1 fruit fly cellular context compared by ENCODE assay signal in genomic region chrX:14634696-14635095, dm6.
A peak's percentile ranks its signal among the peaks of the same experiment; 100 is the strongest.
TF ChIP-seq lines count a peak whose summit lies in the region.

No protein-coding gene starts in this region.

TF ChIP-seq in whole organism, embryonic, 481 proteins besides CTCF, POLR2A, EP300 and RAD21 (continued from another document and continues in another):
- TF ChIP-seq CG30403 (GFP tag; optimal IDR thresholded peaks at IDR 0.05; lab: Kevin White, UChicago) = peak; percentile 39
- no peak for TF ChIP-seq Hmx (GFP tag; optimal IDR thresholded peaks at IDR 0.05; lab: Kevin White, UChicago)
- TF ChIP-seq Hr51 (GFP tag; optimal IDR thresholded peaks at IDR 0.05; lab: Kevin White, UChicago) = peak in 1 of 2 experiments; percentile 70
- TF ChIP-seq Hr78 (GFP tag; optimal IDR thresholded peaks at IDR 0.05; lab: Kevin White, UChicago) = no peak
- TF ChIP-seq NC2α (GFP tag; optimal IDR thresholded peaks at IDR 0.05; lab: Kevin White, UChicago) = no peak
- TF ChIP-seq CG18011 (GFP tag; optimal IDR thresholded peaks at IDR 0.05; lab: Kevin White, UChicago) = no peak
- peak; percentile 36; the same call in 1 of the 2 replicates for TF ChIP-seq wor (GFP tag; IDR thresholded peaks at IDR 0.05; lab: Robert Waterston, UW)
- TF ChIP-seq lilli (GFP tag; optimal IDR thresholded peaks at IDR 0.05; lab: Kevin White, UChicago) = no peak
- TF ChIP-seq Dip2 (GFP tag; IDR thresholded peaks at IDR 0.05; lab: Robert Waterston, UW) = no peak
- no peak for TF ChIP-seq CG11085 (GFP tag; IDR thresholded peaks at IDR 0.05; lab: Robert Waterston, UW)
- TF ChIP-seq sens (GFP tag; lab: Kevin White, UChicago) = peak; percentile 56
- TF ChIP-seq zen2 (GFP tag; IDR thresholded peaks at IDR 0.05; lab: Robert Waterston, UW; ENCODE audit: partially characterized antibody) = no peak
- TF ChIP-seq Rx (GFP tag; IDR thresholded peaks at IDR 0.05; lab: Robert Waterston, UW) = no peak
- TF ChIP-seq ab (GFP tag; optimal IDR thresholded peaks at IDR 0.05; lab: Kevin White, UChicago) = no peak
- TF ChIP-seq bigmax (GFP tag; optimal IDR thresholded peaks at IDR 0.05; lab: Kevin White, UChicago) = no peak
- TF ChIP-seq crc (GFP tag; optimal IDR thresholded peaks at IDR 0.05; lab: Kevin White, UChicago) = no peak
- no peak for TF ChIP-seq sug (tag; optimal IDR thresholded peaks at IDR 0.05; lab: Kevin White, UChicago)
- no peak for TF ChIP-seq her (GFP tag; optimal IDR thresholded peaks at IDR 0.05; lab: Kevin White, UChicago)
- TF ChIP-seq CG8281 (tag; optimal IDR thresholded peaks at IDR 0.05; lab: Kevin White, UChicago) = no peak
- TF ChIP-seq CG6791 (GFP tag; IDR thresholded peaks at IDR 0.05; lab: Robert Waterston, UW; ENCODE audit: partially characterized antibody) = no peak
- TF ChIP-seq Gsc (GFP tag; IDR thresholded peaks at IDR 0.05; lab: Robert Waterston, UW) = no peak
- TF ChIP-seq Side (GFP tag; optimal IDR thresholded peaks at IDR 0.05; lab: Kevin White, UChicago) = no peak
- peak; percentile 18 for TF ChIP-seq Meics (GFP tag; optimal IDR thresholded peaks at IDR 0.05; lab: Kevin White, UChicago)
- TF ChIP-seq CG17361 (GFP tag; IDR thresholded peaks at IDR 0.05; lab: Robert Waterston, UW) = peak; percentile 50; the same call in 1 of the 3 replicates
- TF ChIP-seq NC2β (GFP tag; optimal IDR thresholded peaks at IDR 0.05; lab: Kevin White, UChicago) = no peak
- TF ChIP-seq NK7.1 (GFP tag; optimal IDR thresholded peaks at IDR 0.05; lab: Kevin White, UChicago) = no peak
- no peak for TF ChIP-seq fd64A (GFP tag; optimal IDR thresholded peaks at IDR 0.05; lab: Kevin White, UChicago)
- TF ChIP-seq Chrac-16 (GFP tag; optimal IDR thresholded peaks at IDR 0.05; lab: Kevin White, UChicago) = peak; percentile 1
- TF ChIP-seq CG14441 (GFP tag; IDR thresholded peaks at IDR 0.05; lab: Robert Waterston, UW) = peak; percentile 48
- TF ChIP-seq Med (GFP tag; lab: Kevin White, UChicago) = peak; percentile 31
- TF ChIP-seq CG6654 (GFP tag; optimal IDR thresholded peaks at IDR 0.05; lab: Kevin White, UChicago) = no peak
- TF ChIP-seq Bdp1 (GFP tag; optimal IDR thresholded peaks at IDR 0.05; lab: Kevin White, UChicago) = no peak
- TF ChIP-seq CG11247 (GFP tag; IDR thresholded peaks at IDR 0.05; lab: Robert Waterston, UW) = no peak
- no peak for TF ChIP-seq pb (GFP tag; optimal IDR thresholded peaks at IDR 0.05; lab: Kevin White, UChicago)
- no peak for TF ChIP-seq prd (optimal IDR thresholded peaks at IDR 0.05; lab: Kevin White, UChicago)
- TF ChIP-seq prd (GFP tag; IDR thresholded peaks at IDR 0.05; lab: Robert Waterston, UW) = peak; percentile 4; the same call in 1 of the 3 replicates
- TF ChIP-seq dm (GFP tag; optimal IDR thresholded peaks at IDR 0.05; lab: Kevin White, UChicago) = no peak
- no peak for TF ChIP-seq CG3995 (GFP tag; optimal IDR thresholded peaks at IDR 0.05; lab: Kevin White, UChicago)
- TF ChIP-seq ro (GFP tag; IDR thresholded peaks at IDR 0.05; lab: Robert Waterston, UW) = no peak
- TF ChIP-seq bcd (GFP tag; optimal IDR thresholded peaks at IDR 0.05; lab: Kevin White, UChicago) = peak; percentile 6
- no peak for TF ChIP-seq toy (GFP tag; IDR thresholded peaks at IDR 0.05; lab: Robert Waterston, UW)
- TF ChIP-seq CG18619 (GFP tag; optimal IDR thresholded peaks at IDR 0.05; lab: Kevin White, UChicago) = no peak
- TF ChIP-seq CG9609 (GFP tag; optimal IDR thresholded peaks at IDR 0.05; lab: Kevin White, UChicago) = no peak
- TF ChIP-seq tll (GFP tag; optimal IDR thresholded peaks at IDR 0.05; lab: Kevin White, UChicago) = no peak
- TF ChIP-seq nerfin-2 (GFP tag; IDR thresholded peaks at IDR 0.05; lab: Robert Waterston, UW; ENCODE audit: partially characterized antibody) = no peak
- TF ChIP-seq bowl (GFP tag; IDR thresholded peaks at IDR 0.05; lab: Robert Waterston, UW) = no peak
- TF ChIP-seq CG18599 (GFP tag; optimal IDR thresholded peaks at IDR 0.05; lab: Kevin White, UChicago) = peak; percentile 22
- no peak for TF ChIP-seq Neu2 (GFP tag; optimal IDR thresholded peaks at IDR 0.05; lab: Kevin White, UChicago; ENCODE audit: borderline replicate concordance)
- no peak for TF ChIP-seq aop (GFP tag; IDR thresholded peaks at IDR 0.05; lab: Robert Waterston, UW)
- TF ChIP-seq CG15601 (tag; optimal IDR thresholded peaks at IDR 0.05; lab: Kevin White, UChicago) = peak; percentile 55
- TF ChIP-seq kni (GFP tag; optimal IDR thresholded peaks at IDR 0.05; lab: Kevin White, UChicago) = no peak
- TF ChIP-seq emc (GFP tag; optimal IDR thresholded peaks at IDR 0.05; lab: Kevin White, UChicago) = no peak
- no peak for TF ChIP-seq disco-r (GFP tag; optimal IDR thresholded peaks at IDR 0.05; lab: Kevin White, UChicago)
- TF ChIP-seq sima (GFP tag; optimal IDR thresholded peaks at IDR 0.05; lab: Kevin White, UChicago) = no peak
- TF ChIP-seq phol (tag; optimal IDR thresholded peaks at IDR 0.05; lab: Kevin White, UChicago) = peak; percentile 65
- TF ChIP-seq CG8089 (GFP tag; optimal IDR thresholded peaks at IDR 0.05; lab: Kevin White, UChicago) = no peak
- TF ChIP-seq shn (GFP tag; optimal IDR thresholded peaks at IDR 0.05; lab: Kevin White, UChicago) = no peak
- no peak for TF ChIP-seq CG6272 (GFP tag; IDR thresholded peaks at IDR 0.05; lab: Robert Waterston, UW)
- no peak for TF ChIP-seq CG4854 (GFP tag; optimal IDR thresholded peaks at IDR 0.05; lab: Kevin White, UChicago)
- TF ChIP-seq Spps (tag; optimal IDR thresholded peaks at IDR 0.05; lab: Kevin White, UChicago) = no peak
- no peak for TF ChIP-seq hth (optimal IDR thresholded peaks at IDR 0.05; lab: Kevin White, UChicago)
- TF ChIP-seq CG5245 (GFP tag; optimal IDR thresholded peaks at IDR 0.05; lab: Kevin White, UChicago) = peak; percentile 13
- no peak for TF ChIP-seq CG6254 (GFP tag; optimal IDR thresholded peaks at IDR 0.05; lab: Kevin White, UChicago)
- TF ChIP-seq pita (GFP tag; optimal IDR thresholded peaks at IDR 0.05; lab: Kevin White, UChicago) = no peak
- TF ChIP-seq CG10959 (GFP tag; IDR thresholded peaks at IDR 0.05; lab: Robert Waterston, UW) = no peak
- no peak for TF ChIP-seq CG9797 (GFP tag; optimal IDR thresholded peaks at IDR 0.05; lab: Kevin White, UChicago)
- TF ChIP-seq CG16779 (GFP tag; IDR thresholded peaks at IDR 0.05; lab: Robert Waterston, UW) = no peak
- TF ChIP-seq da (GFP tag; optimal IDR thresholded peaks at IDR 0.05; lab: Kevin White, UChicago) = no peak
- no peak for TF ChIP-seq Doc3 (GFP tag; IDR thresholded peaks at IDR 0.05; lab: Robert Waterston, UW; ENCODE audit: partially characterized antibody)
- 0 out of 3 replicates have a peak, but pooled peaks have one; percentile 51 for TF ChIP-seq ken (GFP tag; IDR thresholded peaks at IDR 0.05; lab: Robert Waterston, UW)
- TF ChIP-seq CG8944 (GFP tag; optimal IDR thresholded peaks at IDR 0.05; lab: Kevin White, UChicago) = no peak
- no peak for TF ChIP-seq cg (GFP tag; optimal IDR thresholded peaks at IDR 0.05; lab: Kevin White, UChicago)
- no peak for TF ChIP-seq gfzf (GFP tag; optimal IDR thresholded peaks at IDR 0.05; lab: Kevin White, UChicago)
- no peak for TF ChIP-seq CG10147 (GFP tag; optimal IDR thresholded peaks at IDR 0.05; lab: Kevin White, UChicago)
- no peak for TF ChIP-seq E2f2 (GFP tag; IDR thresholded peaks at IDR 0.05; lab: Robert Waterston, UW)
- no peak for TF ChIP-seq CG15479 (GFP tag; optimal IDR thresholded peaks at IDR 0.05; lab: Kevin White, UChicago)
- TF ChIP-seq lbe (GFP tag; optimal IDR thresholded peaks at IDR 0.05; lab: Kevin White, UChicago) = no peak
- peak; percentile 64 for TF ChIP-seq HLH3B (GFP tag; IDR thresholded peaks at IDR 0.05; lab: Robert Waterston, UW)
- peak; percentile 12 for TF ChIP-seq CG2875 (GFP tag; optimal IDR thresholded peaks at IDR 0.05; lab: Kevin White, UChicago)
- no peak for TF ChIP-seq CG3065 (GFP tag; optimal IDR thresholded peaks at IDR 0.05; lab: Kevin White, UChicago)
- TF ChIP-seq Nf-YC (tag; optimal IDR thresholded peaks at IDR 0.05; lab: Kevin White, UChicago) = no peak
- no peak for TF ChIP-seq CG3726 (GFP tag; IDR thresholded peaks at IDR 0.05; lab: Robert Waterston, UW)
- TF ChIP-seq BtbVII (GFP tag; optimal IDR thresholded peaks at IDR 0.05; lab: Kevin White, UChicago) = no peak
- TF ChIP-seq CG6683 (GFP tag; optimal IDR thresholded peaks at IDR 0.05; lab: Kevin White, UChicago) = no peak
- no peak for TF ChIP-seq CG33213 (GFP tag; optimal IDR thresholded peaks at IDR 0.05; lab: Kevin White, UChicago)
- no peak for TF ChIP-seq sqz (GFP tag; optimal IDR thresholded peaks at IDR 0.05; lab: Kevin White, UChicago)
- TF ChIP-seq CG4707 (GFP tag; optimal IDR thresholded peaks at IDR 0.05; lab: Kevin White, UChicago) = no peak
- TF ChIP-seq sc (optimal IDR thresholded peaks at IDR 0.05; lab: Kevin White, UChicago) = no peak
- no peak for TF ChIP-seq sc (GFP tag; optimal IDR thresholded peaks at IDR 0.05; lab: Kevin White, UChicago)
- TF ChIP-seq HHEX (GFP tag; optimal IDR thresholded peaks at IDR 0.05; lab: Kevin White, UChicago) = peak; percentile 23
- TF ChIP-seq Eip74EF (GFP tag; optimal IDR thresholded peaks at IDR 0.05; lab: Kevin White, UChicago) = no peak
- no peak for TF ChIP-seq D (optimal IDR thresholded peaks at IDR 0.05; lab: Kevin White, UChicago)
- peak; percentile 19 for TF ChIP-seq D (GFP tag; optimal IDR thresholded peaks at IDR 0.05; lab: Kevin White, UChicago)
- no peak for TF ChIP-seq ewg (GFP tag; optimal IDR thresholded peaks at IDR 0.05; lab: Kevin White, UChicago)
- TF ChIP-seq HLH4C (GFP tag; IDR thresholded peaks at IDR 0.05; lab: Robert Waterston, UW; ENCODE audit: partially characterized antibody) = no peak
- TF ChIP-seq Opbp (GFP tag; IDR thresholded peaks at IDR 0.05; lab: Robert Waterston, UW; ENCODE audit: partially characterized antibody) = no peak
- no peak for TF ChIP-seq Max (GFP tag; optimal IDR thresholded peaks at IDR 0.05; lab: Kevin White, UChicago)
- TF ChIP-seq btn (GFP tag; optimal IDR thresholded peaks at IDR 0.05; lab: Kevin White, UChicago) = no peak
- 0 out of 3 replicates have a peak, but pooled peaks have one; percentile 13 for TF ChIP-seq croc (GFP tag; conservative IDR thresholded peaks at IDR 0.05; lab: Robert Waterston, UW)
- no peak for TF ChIP-seq CG11093 (GFP tag; IDR thresholded peaks at IDR 0.05; lab: Robert Waterston, UW)
- no peak for TF ChIP-seq CG14860 (GFP tag; IDR thresholded peaks at IDR 0.05; lab: Robert Waterston, UW; ENCODE audit: partially characterized antibody)
- TF ChIP-seq Jarid2 (GFP tag; optimal IDR thresholded peaks at IDR 0.05; lab: Kevin White, UChicago) = no peak
- TF ChIP-seq lov (optimal IDR thresholded peaks at IDR 0.05; lab: Kevin White, UChicago) = no peak
- TF ChIP-seq lov (GFP tag; IDR thresholded peaks at IDR 0.05; lab: Robert Waterston, UW) = no peak
- TF ChIP-seq Dip3 (GFP tag; optimal IDR thresholded peaks at IDR 0.05; lab: Kevin White, UChicago) = no peak
- TF ChIP-seq B-H1 (GFP tag; IDR thresholded peaks at IDR 0.05; lab: Robert Waterston, UW) = peak; percentile 22; the same call in 1 of the 3 replicates
- TF ChIP-seq CG11696 (GFP tag; IDR thresholded peaks at IDR 0.05; lab: Robert Waterston, UW) = no peak
- TF ChIP-seq exex (tag; optimal IDR thresholded peaks at IDR 0.05; lab: Kevin White, UChicago) = no peak
- TF ChIP-seq tin (GFP tag; optimal IDR thresholded peaks at IDR 0.05; lab: Kevin White, UChicago) = peak; percentile 38
- no peak for TF ChIP-seq CG4282 (GFP tag; optimal IDR thresholded peaks at IDR 0.05; lab: Kevin White, UChicago)
- TF ChIP-seq CG13894 (tag; optimal IDR thresholded peaks at IDR 0.05; lab: Kevin White, UChicago) = no peak
- TF ChIP-seq CG14014 (GFP tag; IDR thresholded peaks at IDR 0.05; lab: Robert Waterston, UW) = peak; percentile 20; the same call in 1 of the 2 replicates
- TF ChIP-seq CG3838 (GFP tag; optimal IDR thresholded peaks at IDR 0.05; lab: Kevin White, UChicago) = no peak
- TF ChIP-seq fd96Cb (tag; optimal IDR thresholded peaks at IDR 0.05; lab: Kevin White, UChicago) = peak; percentile 58
- no peak for TF ChIP-seq unc-4 (GFP tag; IDR thresholded peaks at IDR 0.05; lab: Robert Waterston, UW; ENCODE audit: partially characterized antibody)
- TF ChIP-seq CG34422 (GFP tag; IDR thresholded peaks at IDR 0.05; lab: Robert Waterston, UW) = peak; percentile 32; the same call in 1 of the 3 replicates
- no peak for TF ChIP-seq Sry-β (GFP tag; optimal IDR thresholded peaks at IDR 0.05; lab: Kevin White, UChicago)
- TF ChIP-seq CG12744 (GFP tag; optimal IDR thresholded peaks at IDR 0.05; lab: Kevin White, UChicago) = no peak
- TF ChIP-seq bbx (GFP tag; IDR thresholded peaks at IDR 0.05; lab: Robert Waterston, UW; ENCODE audit: partially characterized antibody) = no peak
- no peak for TF ChIP-seq pan (optimal IDR thresholded peaks at IDR 0.05; lab: Kevin White, UChicago)
- peak in 1 of 2 experiments; percentile 45 for TF ChIP-seq pan (GFP tag; optimal IDR thresholded peaks at IDR 0.05 in 1 of 2, IDR thresholded peaks at IDR 0.05 in 1 of 2)
- peak; percentile 11 for TF ChIP-seq CG10431 (GFP tag; optimal IDR thresholded peaks at IDR 0.05; lab: Kevin White, UChicago)
- peak; percentile 55 for TF ChIP-seq dysf (GFP tag; IDR thresholded peaks at IDR 0.05; lab: Robert Waterston, UW)
- TF ChIP-seq CG16863 (GFP tag; optimal IDR thresholded peaks at IDR 0.05; lab: Kevin White, UChicago) = no peak
- TF ChIP-seq grn (GFP tag; optimal IDR thresholded peaks at IDR 0.05; lab: Kevin White, UChicago) = no peak
- TF ChIP-seq MBD-R2 (GFP tag; IDR thresholded peaks at IDR 0.05; lab: Robert Waterston, UW) = no peak
- TF ChIP-seq CG10267 (tag; optimal IDR thresholded peaks at IDR 0.05; lab: Kevin White, UChicago) = peak; percentile 40
- peak; percentile 41 for TF ChIP-seq gsb-n (tag; optimal IDR thresholded peaks at IDR 0.05; lab: Kevin White, UChicago)
- TF ChIP-seq CG18262 (tag; optimal IDR thresholded peaks at IDR 0.05; lab: Kevin White, UChicago) = peak; percentile 27
- no peak for TF ChIP-seq CG43689 (GFP tag; IDR thresholded peaks at IDR 0.05; lab: Robert Waterston, UW)
- no peak for TF ChIP-seq CG3407 (GFP tag; optimal IDR thresholded peaks at IDR 0.05; lab: Kevin White, UChicago)
- TF ChIP-seq CG9932 (GFP tag; IDR thresholded peaks at IDR 0.05; lab: Robert Waterston, UW) = no peak
- no peak for TF ChIP-seq Dek (tag; optimal IDR thresholded peaks at IDR 0.05; lab: Kevin White, UChicago)
- no peak for TF ChIP-seq Gug (GFP tag; IDR thresholded peaks at IDR 0.05; lab: Robert Waterston, UW)
- no peak for TF ChIP-seq CG6813 (GFP tag; optimal IDR thresholded peaks at IDR 0.05; lab: Kevin White, UChicago)
- no peak for TF ChIP-seq CG17802 (tag; optimal IDR thresholded peaks at IDR 0.05; lab: Kevin White, UChicago)
- no peak for TF ChIP-seq CG34376 (GFP tag; optimal IDR thresholded peaks at IDR 0.05; lab: Kevin White, UChicago)
